Fruit fly (Drosophila melanogaster) whole organism, embryonic: ENCODE measurements around the gene Pss.
A peak's percentile ranks its signal among the peaks of the same experiment; 100 is the strongest.

ENCODE experiments used
- Abd-B ChIP-seq: fragments of 200-800 bp; sonication (Bioruptor generic); optimal IDR thresholded peaks from 2 replicates; lab custom pipeline; 2018; ENCODE audit warnings: missing biosample characterization, mild to moderate bottlenecking, missing genetic modification characterization, moderate library complexity
- Aef1 ChIP-seq: fragments of 200-800 bp; sonication (Bioruptor generic); IDR thresholded peaks from 3 replicates; pipeline ENCODE4 v1.3.6; 2022; ENCODE audit warnings: missing biosample characterization, missing genetic modification characterization
- B-H1 ChIP-seq: fragments of 200-800 bp; sonication (Bioruptor generic); IDR thresholded peaks from 3 replicates; pipeline ENCODE4 v1.3.6; 2022; ENCODE audit warnings: missing biosample characterization, missing genetic modification characterization
- CG10462 ChIP-seq: fragments of 200-800 bp; sonication (Bioruptor generic); optimal IDR thresholded peaks from 2 replicates; lab custom pipeline; 2016; ENCODE audit warnings: missing biosample characterization, missing genetic modification characterization
- CG11247 ChIP-seq: fragments of 200-800 bp; sonication (Bioruptor generic); IDR thresholded peaks from 2 replicates; pipeline ENCODE4 v1.3.6; 2022; ENCODE audit warnings: missing biosample characterization, missing genetic modification characterization
- CG12104 ChIP-seq: fragments of 200-800 bp; sonication (Bioruptor generic); optimal IDR thresholded peaks from 3 replicates; lab custom pipeline; 2016; ENCODE audit warnings: missing biosample characterization, missing genetic modification characterization
- CG12942 ChIP-seq: fragments of 200-800 bp; sonication (Bioruptor generic); optimal IDR thresholded peaks from 3 replicates; lab custom pipeline; 2016; ENCODE audit warnings: missing biosample characterization, missing genetic modification characterization
- CG16815 ChIP-seq: fragments of 200-800 bp; sonication (Bioruptor generic); optimal IDR thresholded peaks from 3 replicates; lab custom pipeline; 2017; ENCODE audit warnings: missing biosample characterization, mild to moderate bottlenecking, missing genetic modification characterization
- CG17359 ChIP-seq: fragments of 200-800 bp; sonication (Bioruptor generic); optimal IDR thresholded peaks from 3 replicates; lab custom pipeline; 2018; ENCODE audit warnings: missing biosample characterization, mild to moderate bottlenecking, missing genetic modification characterization, moderate library complexity
- CG17361 ChIP-seq: fragments of 200-800 bp; sonication (Bioruptor generic); IDR thresholded peaks from 3 replicates; pipeline ENCODE4 v1.3.6; 2022; ENCODE audit warnings: missing biosample characterization, missing genetic modification characterization
- CG2116 ChIP-seq: fragments of 200-800 bp; sonication (Bioruptor generic); optimal IDR thresholded peaks from 3 replicates; lab custom pipeline; 2018; ENCODE audit warnings: missing biosample characterization, mild to moderate bottlenecking, missing genetic modification characterization
- CG2889 ChIP-seq: fragments of 200-800 bp; sonication (Bioruptor generic); IDR thresholded peaks from 3 replicates; pipeline ENCODE4 v1.3.6; 2022; ENCODE audit warnings: missing biosample characterization, missing genetic modification characterization
- CG3281 ChIP-seq: fragments of 200-800 bp; sonication (Bioruptor generic); optimal IDR thresholded peaks from 3 replicates; lab custom pipeline; 2017; ENCODE audit warnings: missing biosample characterization, mild to moderate bottlenecking, missing genetic modification characterization
- CG3847 ChIP-seq: fragments of 200-800 bp; sonication (Bioruptor generic); IDR thresholded peaks from 2 replicates; pipeline ENCODE4 v1.3.6; 2022; ENCODE audit warnings: missing biosample characterization, missing genetic modification characterization
- CG3995 ChIP-seq: fragments of 200-800 bp; sonication (Bioruptor generic); optimal IDR thresholded peaks from 3 replicates; lab custom pipeline; 2016; ENCODE audit warnings: missing biosample characterization, missing genetic modification characterization
- CG6765 ChIP-seq: fragments of 200-800 bp; sonication (Bioruptor generic); optimal IDR thresholded peaks from 3 replicates; lab custom pipeline; 2017; ENCODE audit warnings: missing biosample characterization, mild to moderate bottlenecking, missing genetic modification characterization
- CG7372 ChIP-seq: fragments of 200-800 bp; sonication (Bioruptor generic); IDR thresholded peaks from 2 replicates; pipeline ENCODE4 v1.3.6; 2022; ENCODE audit warnings: missing biosample characterization, missing genetic modification characterization
- CG9215 ChIP-seq: fragments of 200-800 bp; sonication (Bioruptor generic); IDR thresholded peaks from 2 replicates; pipeline ENCODE4 v1.3.6; 2022; ENCODE audit warnings: missing biosample characterization, missing genetic modification characterization
- CG9727 ChIP-seq: fragments of 200-800 bp; sonication (Bioruptor generic); optimal IDR thresholded peaks from 3 replicates; lab custom pipeline; 2017; ENCODE audit warnings: missing biosample characterization, mild to moderate bottlenecking, missing genetic modification characterization
- D ChIP-seq, 2 experiments: fragments of 200-800 bp in 1 of 2; fragments of >200 bp in 1 of 2; sonication (Bioruptor generic) in 1 of 2; optimal IDR thresholded peaks; 2 replicates in 1 of 2; 3 replicates in 1 of 2; lab custom pipeline; 2017; ENCODE audit warnings: mild to moderate bottlenecking in 1 of 2, missing biosample characterization in 1 of 2, missing genetic modification characterization in 1 of 2, missing genetic modification reagents in 1 of 2
- ERR ChIP-seq: fragments of 200-800 bp; sonication (Bioruptor generic); optimal IDR thresholded peaks from 2 replicates; lab custom pipeline; 2016; ENCODE audit warnings: missing biosample characterization, missing genetic modification characterization
- Ets65A ChIP-seq: fragments of 200-800 bp; sonication (Bioruptor generic); peaks from one replicate; lab custom pipeline; 2016; ENCODE audit warnings: missing biosample characterization, missing genetic modification characterization
- Gug ChIP-seq: fragments of 200-800 bp; sonication (Bioruptor generic); IDR thresholded peaks from 4 replicates; pipeline ENCODE4 v1.3.6; 2022; ENCODE audit warnings: missing biosample characterization, missing genetic modification characterization
- H2.0 ChIP-seq: fragments of 200-800 bp; sonication (Bioruptor generic); IDR thresholded peaks from 2 replicates; pipeline ENCODE4 v1.3.6; 2022; ENCODE audit warnings: missing biosample characterization, missing genetic modification characterization
- Hr51 ChIP-seq, 2 experiments: fragments of 200-800 bp; sonication (Bioruptor generic); optimal IDR thresholded peaks; 2 replicates in 1 of 2; 3 replicates in 1 of 2; lab custom pipeline; 2016 to 2018; ENCODE audit warnings: missing biosample characterization in 2 of 2, missing genetic modification characterization in 2 of 2, mild to moderate bottlenecking in 1 of 2, moderate library complexity in 1 of 2
- Ptx1 ChIP-seq: fragments of 200-800 bp; sonication (Bioruptor generic); IDR thresholded peaks from 2 replicates; pipeline ENCODE4 v1.3.6; 2022; ENCODE audit warnings: missing biosample characterization, missing genetic modification characterization
- Rx ChIP-seq: fragments of 200-800 bp; sonication (Bioruptor generic); IDR thresholded peaks from 2 replicates; pipeline ENCODE4 v1.3.6; 2022; ENCODE audit warnings: missing biosample characterization, missing genetic modification characterization
- Scr ChIP-seq: fragments of 200-800 bp; sonication (Bioruptor generic); IDR thresholded peaks from 2 replicates; pipeline ENCODE4 v1.3.6; 2022; ENCODE audit warnings: missing biosample characterization, missing genetic modification characterization; ENCODE audit not compliant: partially characterized antibody
- Spps ChIP-seq: fragments of 200-800 bp; sonication (Bioruptor generic); optimal IDR thresholded peaks from 2 replicates; lab custom pipeline; 2018; ENCODE audit warnings: missing biosample characterization, mild to moderate bottlenecking, missing genetic modification characterization
- ash1 ChIP-seq: fragments of 200-800 bp; sonication (Bioruptor generic); optimal IDR thresholded peaks from 2 replicates; lab custom pipeline; 2018; ENCODE audit warnings: missing biosample characterization, mild to moderate bottlenecking, missing genetic modification characterization
- caup ChIP-seq: fragments of 200-800 bp; sonication (Bioruptor generic); optimal IDR thresholded peaks from 3 replicates; lab custom pipeline; 2017; ENCODE audit warnings: missing biosample characterization, mild to moderate bottlenecking, missing genetic modification characterization, moderate library complexity; ENCODE audit not compliant: severe bottlenecking
- disco-r ChIP-seq: fragments of 200-800 bp; sonication (Bioruptor generic); optimal IDR thresholded peaks from 2 replicates; lab custom pipeline; 2016; ENCODE audit warnings: missing biosample characterization, missing genetic modification characterization
- ewg ChIP-seq: fragments of 200-800 bp; sonication (Bioruptor generic); optimal IDR thresholded peaks from 3 replicates; lab custom pipeline; 2017; ENCODE audit warnings: mild to moderate bottlenecking, missing biosample characterization, missing genetic modification reagents, missing genetic modification characterization
- ftz-f1 ChIP-seq: fragments of 200-800 bp; sonication (Bioruptor generic); optimal IDR thresholded peaks from 2 replicates; lab custom pipeline; 2016; ENCODE audit warnings: missing biosample characterization, missing genetic modification characterization
- hb ChIP-seq: fragments of 200-800 bp; sonication (Bioruptor generic); IDR thresholded peaks from 3 replicates; pipeline ENCODE4 v1.3.6; 2022; ENCODE audit warnings: missing biosample characterization, missing genetic modification characterization; ENCODE audit not compliant: partially characterized antibody
- insv ChIP-seq, 2 experiments: fragments of 200-800 bp; sonication (Bioruptor generic); optimal IDR thresholded peaks; 3 replicates each; lab custom pipeline; 2016 to 2018; ENCODE audit warnings: missing biosample characterization in 2 of 2, missing genetic modification characterization in 2 of 2
- jumu ChIP-seq: fragments of 200-800 bp; sonication (Bioruptor generic); optimal IDR thresholded peaks from 3 replicates; lab custom pipeline; 2016; ENCODE audit warnings: missing biosample characterization, missing genetic modification characterization
- lilli ChIP-seq: fragments of 200-800 bp; sonication (Bioruptor generic); optimal IDR thresholded peaks from 3 replicates; lab custom pipeline; 2016; ENCODE audit warnings: missing biosample characterization, missing genetic modification characterization
- mirr ChIP-seq: fragments of 200-800 bp; sonication (Bioruptor generic); optimal IDR thresholded peaks from 3 replicates; lab custom pipeline; 2018; ENCODE audit warnings: missing biosample characterization, mild to moderate bottlenecking, missing genetic modification characterization
- nerfin-1 ChIP-seq: fragments of 200-800 bp; sonication (Bioruptor generic); optimal IDR thresholded peaks from 3 replicates; lab custom pipeline; 2019; ENCODE audit warnings: missing biosample characterization, mild to moderate bottlenecking, missing genetic modification characterization, moderate library complexity
- rib ChIP-seq: fragments of 200-800 bp; sonication (Bioruptor generic); IDR thresholded peaks from 2 replicates; pipeline ENCODE4 v1.3.6; 2022; ENCODE audit warnings: missing biosample characterization, missing genetic modification characterization
- scrt ChIP-seq: fragments of 200-800 bp; sonication (Bioruptor generic); optimal IDR thresholded peaks from 2 replicates; lab custom pipeline; 2018; ENCODE audit warnings: missing biosample characterization, mild to moderate bottlenecking, missing genetic modification characterization, moderate library complexity
- sisA ChIP-seq: fragments of 200-800 bp; sonication (Bioruptor generic); IDR thresholded peaks from 2 replicates; pipeline ENCODE4 v1.3.6; 2022; ENCODE audit warnings: missing biosample characterization, missing genetic modification characterization
- slp2 ChIP-seq: fragments of 200-800 bp; sonication (Bioruptor generic); optimal IDR thresholded peaks from 2 replicates; lab custom pipeline; 2016; ENCODE audit warnings: missing biosample characterization, missing genetic modification characterization
- stwl ChIP-seq: fragments of 200-800 bp; sonication (Bioruptor generic); optimal IDR thresholded peaks from 3 replicates; lab custom pipeline; 2018; ENCODE audit warnings: missing biosample characterization, mild to moderate bottlenecking, missing genetic modification characterization, moderate library complexity
- sug ChIP-seq: fragments of 200-800 bp; optimal IDR thresholded peaks from 2 replicates; lab custom pipeline; 2019; ENCODE audit warnings: missing biosample characterization, mild to moderate bottlenecking, missing genetic modification characterization, moderate library complexity
- trem ChIP-seq: fragments of 200-800 bp; optimal IDR thresholded peaks from 3 replicates; lab custom pipeline; 2019; ENCODE audit warnings: missing biosample characterization, mild to moderate bottlenecking, missing genetic modification characterization, moderate library complexity
- vvl ChIP-seq: fragments of 200-800 bp; sonication (Bioruptor generic); IDR thresholded peaks from 2 replicates; pipeline ENCODE4 v1.3.6; 2022; ENCODE audit warnings: missing biosample characterization, missing genetic modification characterization

Pss gene

dm6 chr3L:20473021-20473799 lies 52.8 kb downstream of the Pss start, which contains the start of the genes CG32428 and CG5969 (continued):
- peak; percentile 63 for TF ChIP-seq CG3281 (GFP tag; lab: Kevin White, UChicago)
- TF ChIP-seq insv (GFP tag; optimal IDR thresholded peaks at IDR 0.05; lab: Kevin White, UChicago): peak in 1 of 2 experiments; percentile 70
- peak; percentile 68 for TF ChIP-seq Aef1
- TF ChIP-seq Scr (GFP tag; lab: Robert Waterston, UW): no peak
- peak; percentile 76 for TF ChIP-seq CG2116 (GFP tag; lab: Kevin White, UChicago)
- peak; percentile 45; the same call in 1 of the 2 replicates for TF ChIP-seq CG7372 (GFP tag; lab: Robert Waterston, UW)
- peak; percentile 71 for TF ChIP-seq CG3847
- TF ChIP-seq CG10462 (GFP tag; lab: Kevin White, UChicago): no peak
- peak; percentile 55 for TF ChIP-seq CG12104 (GFP tag; lab: Kevin White, UChicago)
- peak; percentile 80; the same call in 2 of the 3 replicates for TF ChIP-seq CG17361
- no peak for TF ChIP-seq hb (GFP tag; lab: Robert Waterston, UW)
- TF ChIP-seq CG3995 (GFP tag; lab: Kevin White, UChicago): peak; percentile 95
- TF ChIP-seq trem (tag; lab: Kevin White, UChicago): peak; percentile 75
- peak; percentile 62 for TF ChIP-seq B-H1 (GFP tag; lab: Robert Waterston, UW)
- peak; percentile 79 for TF ChIP-seq Ets65A (GFP tag; lab: Kevin White, UChicago)
- peak; percentile 70 for TF ChIP-seq Ptx1 (GFP tag; lab: Robert Waterston, UW)
- TF ChIP-seq CG2889 (GFP tag; lab: Robert Waterston, UW): no peak; the same call in 2 of the 3 replicates
- TF ChIP-seq jumu: no peak
- peak; percentile 29 for TF ChIP-seq mirr (GFP tag; lab: Kevin White, UChicago)
- TF ChIP-seq CG9727 (GFP tag; lab: Kevin White, UChicago): peak; percentile 70
- no peak for TF ChIP-seq slp2 (GFP tag; lab: Kevin White, UChicago)
- peak; percentile 73 for TF ChIP-seq D (optimal IDR thresholded peaks at IDR 0.05; lab: Kevin White, UChicago)
- no peak for TF ChIP-seq D (GFP tag; optimal IDR thresholded peaks at IDR 0.05; lab: Kevin White, UChicago)
- peak; percentile 65 for TF ChIP-seq Abd-B
- TF ChIP-seq caup (GFP tag; lab: Kevin White, UChicago): peak; percentile 65
- peak; percentile 61 for TF ChIP-seq CG11247 (GFP tag; lab: Robert Waterston, UW)
- TF ChIP-seq ash1 (GFP tag; lab: Kevin White, UChicago): no peak
- peak; percentile 80 for TF ChIP-seq ftz-f1 (GFP tag; lab: Kevin White, UChicago)
- TF ChIP-seq sisA: peak; percentile 37; the same call in 1 of the 2 replicates
- TF ChIP-seq rib (GFP tag; lab: Robert Waterston, UW): peak; percentile 77
- TF ChIP-seq ERR (GFP tag; lab: Kevin White, UChicago): no peak
- peak; percentile 50; the same call in 3 of the 4 replicates for TF ChIP-seq Gug (GFP tag; lab: Robert Waterston, UW)
- no peak; the same call in 1 of the 2 replicates for TF ChIP-seq CG9215
- TF ChIP-seq CG12942 (GFP tag; lab: Kevin White, UChicago): peak; percentile 16
- peak; percentile 49; the same call in 1 of the 2 replicates for TF ChIP-seq Rx
- TF ChIP-seq CG17359 (tag; lab: Kevin White, UChicago): peak; percentile 43
- TF ChIP-seq vvl (GFP tag; lab: Robert Waterston, UW): peak; percentile 72
- TF ChIP-seq CG16815 (GFP tag; lab: Kevin White, UChicago): peak; percentile 23
- TF ChIP-seq Spps (tag; lab: Kevin White, UChicago): no peak
- TF ChIP-seq stwl (tag; lab: Kevin White, UChicago): peak; percentile 59
- TF ChIP-seq sug (tag; lab: Kevin White, UChicago): peak; percentile 58
- no peak for TF ChIP-seq disco-r
- peak; percentile 34 for TF ChIP-seq lilli
- TF ChIP-seq H2.0 (GFP tag; lab: Robert Waterston, UW): peak; percentile 71
- peak; percentile 9 for TF ChIP-seq scrt (GFP tag; lab: Kevin White, UChicago)
- TF ChIP-seq ewg (GFP tag; lab: Kevin White, UChicago): peak; percentile 36
- peak; percentile 0 to 79 for TF ChIP-seq Hr51 (GFP tag; optimal IDR thresholded peaks at IDR 0.05; lab: Kevin White, UChicago)
- TF ChIP-seq nerfin-1 (tag; lab: Kevin White, UChicago): peak; percentile 20
- TF ChIP-seq CG6765 (GFP tag; lab: Kevin White, UChicago): peak; percentile 12
